Worm (Caenorhabditis elegans) whole organism, midembryonic: ENCODE measurements around the gene C33A12.3.

Source experiments
- T22C8.4 ChIP-seq: fragments of 200-800 bp; sonication (Bioruptor generic); IDR thresholded peaks from 2 replicates; pipeline ENCODE4 v1.3.6; 2022; ENCODE audit warnings: missing genetic modification characterization, missing compliant biosample characterization
- flt-1 ChIP-seq: fragments of 200-800 bp; sonication (Bioruptor generic); IDR thresholded peaks from 2 replicates; pipeline ENCODE4 v1.3.6; 2022; ENCODE audit warnings: missing genetic modification characterization, missing compliant biosample characterization
- klf-2 ChIP-seq: fragments of 200-800 bp; sonication (Bioruptor generic); conservative IDR thresholded peaks from 2 replicates; pipeline ENCODE4 v1.3.6; 2022; ENCODE audit warnings: missing genetic modification reagents, missing genetic modification characterization, missing compliant biosample characterization
- ref-1 ChIP-seq: fragments of 200-800 bp; sonication (Bioruptor generic); conservative IDR thresholded peaks from 2 replicates; pipeline ENCODE4 v1.3.6; 2022; ENCODE audit warnings: missing genetic modification reagents, missing genetic modification characterization, missing compliant biosample characterization
- tab-1 ChIP-seq: fragments of 200-800 bp; sonication (Bioruptor generic); IDR thresholded peaks from 2 replicates; pipeline ENCODE4 v1.3.6; 2022; ENCODE audit warnings: missing genetic modification characterization, missing compliant biosample characterization
- ztf-23 ChIP-seq: fragments of 200-800 bp; sonication (Bioruptor generic); IDR thresholded peaks from 2 replicates; pipeline ENCODE4 v1.3.6; 2022; ENCODE audit warnings: missing genetic modification reagents, missing genetic modification characterization, missing compliant biosample characterization

- TF ChIP-seq T22C8.4 (GFP tag; lab: Robert Waterston, UW) (no peak), ztf-23 (GFP tag; lab: Robert Waterston, UW) (no peak), ref-1 (no peak), klf-2 (GFP tag; lab: Robert Waterston, UW) (no peak), flt-1 (no peak), tab-1 (no peak)
These were observed 13.2 kb downstream of the C33A12.3 start for ce11 chrIV:9499636-9500035.
